Worm (Caenorhabditis elegans): ENCODE data around the gene F38E1.10.
"Not testable (repeated sequence)": the region's sequence is repeated elsewhere in the genome, so short reads cannot be mapped to it uniquely, and the experiment has no call there.

- not testable (repeated sequence) for TF ChIP-seq ceh-83 (GFP tag; optimal IDR thresholded peaks at IDR 0.05); mep-1 (tag; optimal IDR thresholded peaks at IDR 0.05); unc-62 (GFP tag; optimal IDR thresholded peaks at IDR 0.05); lin-13 (tag; optimal IDR thresholded peaks at IDR 0.05); blmp-1 (tag; optimal IDR thresholded peaks at IDR 0.05); mab-5 (tag; optimal IDR thresholded peaks at IDR 0.05); nhr-76 (tag; optimal IDR thresholded peaks at IDR 0.05); snpc-4 (tag; optimal IDR thresholded peaks at IDR 0.05); elt-1 (tag; optimal IDR thresholded peaks at IDR 0.05; ENCODE audit: borderline replicate concordance, insufficient read depth)
These were observed 34.4 kb downstream of the F38E1.10 start, which contains the start of gene C08D8.7 for ce11 chrV:8340924-8341323.
